Fruit fly (Drosophila melanogaster) whole organism, embryonic: ENCODE data around the gene MRG15.

Experiments used
- Atf6 ChIP-seq: fragments of 200-800 bp; sonication (Bioruptor generic); IDR thresholded peaks from 2 replicates; pipeline ENCODE4 v1.3.6; 2022; ENCODE audit warnings: missing biosample characterization, missing genetic modification characterization
- C15 ChIP-seq: fragments of 200-800 bp; sonication (Bioruptor generic); IDR thresholded peaks from 3 replicates; pipeline ENCODE4 v1.3.6; 2022; ENCODE audit warnings: missing biosample characterization, missing genetic modification characterization
- CG10431 ChIP-seq: fragments of 200-800 bp; sonication (Bioruptor generic); optimal IDR thresholded peaks from 3 replicates; lab custom pipeline; 2018; ENCODE audit warnings: missing biosample characterization, mild to moderate bottlenecking, missing genetic modification characterization
- CG10654 ChIP-seq: fragments of 200-800 bp; sonication (Bioruptor generic); optimal IDR thresholded peaks from 2 replicates; lab custom pipeline; 2016; ENCODE audit warnings: missing biosample characterization, missing genetic modification characterization
- CG11695 ChIP-seq: fragments of 200-800 bp; sonication (Bioruptor generic); IDR thresholded peaks from 3 replicates; pipeline ENCODE4 v1.3.6; 2022; ENCODE audit warnings: missing biosample characterization, missing genetic modification characterization
- CG12071 ChIP-seq: fragments of 200-800 bp; sonication (Bioruptor generic); optimal IDR thresholded peaks from 3 replicates; lab custom pipeline; 2018; ENCODE audit warnings: missing biosample characterization, mild to moderate bottlenecking, missing genetic modification characterization
- CG13123 ChIP-seq: fragments of 200-800 bp; sonication (Bioruptor generic); optimal IDR thresholded peaks from 2 replicates; lab custom pipeline; 2016; ENCODE audit warnings: missing biosample characterization, missing genetic modification characterization
- CG13894 ChIP-seq: fragments of 200-800 bp; sonication (Bioruptor generic); optimal IDR thresholded peaks from 3 replicates; lab custom pipeline; 2018; ENCODE audit warnings: missing biosample characterization, mild to moderate bottlenecking, missing genetic modification characterization, moderate library complexity
- CG14050 ChIP-seq: fragments of 200-800 bp; sonication (Bioruptor generic); IDR thresholded peaks from 3 replicates; pipeline ENCODE4 v1.3.6; 2022; ENCODE audit warnings: missing biosample characterization, missing genetic modification characterization
- CG1529 ChIP-seq: fragments of 200-800 bp; sonication (Bioruptor generic); optimal IDR thresholded peaks from 3 replicates; lab custom pipeline; 2018; ENCODE audit warnings: missing biosample characterization, missing genetic modification characterization
- CG18476 ChIP-seq: fragments of 200-800 bp; sonication (Bioruptor generic); optimal IDR thresholded peaks from 2 replicates; lab custom pipeline; 2016; ENCODE audit warnings: missing biosample characterization, mild to moderate bottlenecking, missing genetic modification characterization
- CG2120 ChIP-seq: fragments of 200-800 bp; sonication (Bioruptor generic); optimal IDR thresholded peaks from 3 replicates; lab custom pipeline; 2016; ENCODE audit warnings: missing biosample characterization, missing genetic modification characterization
- CG32767 ChIP-seq: fragments of 200-800 bp; sonication (Bioruptor generic); IDR thresholded peaks from 2 replicates; pipeline ENCODE4 v1.3.6; 2022; ENCODE audit warnings: missing biosample characterization, missing genetic modification characterization
- CG34224 ChIP-seq: fragments of 200-800 bp; sonication (Bioruptor generic); IDR thresholded peaks from 3 replicates; pipeline ENCODE4 v1.3.6; 2022; ENCODE audit warnings: missing biosample characterization, missing genetic modification characterization; ENCODE audit not compliant: partially characterized antibody
- CG34376 ChIP-seq: fragments of 200-800 bp; sonication (Bioruptor generic); optimal IDR thresholded peaks from 2 replicates; lab custom pipeline; 2018; ENCODE audit warnings: missing biosample characterization, mild to moderate bottlenecking, missing genetic modification characterization
- CG3726 ChIP-seq: fragments of 200-800 bp; sonication (Bioruptor generic); IDR thresholded peaks from 3 replicates; pipeline ENCODE4, ENCODE4 v1.3.6; 2022; ENCODE audit warnings: missing biosample characterization, missing genetic modification characterization
- CG42726 ChIP-seq: fragments of 200-800 bp; sonication (Bioruptor generic); IDR thresholded peaks from 2 replicates; pipeline ENCODE4 v1.3.6; 2022; ENCODE audit warnings: missing biosample characterization, missing genetic modification characterization; ENCODE audit not compliant: partially characterized antibody
- CG4328 ChIP-seq: fragments of 200-800 bp; sonication (Bioruptor generic); optimal IDR thresholded peaks from 3 replicates; lab custom pipeline; 2017; ENCODE audit warnings: missing biosample characterization, missing genetic modification reagents, missing genetic modification characterization
- CG4854 ChIP-seq: fragments of 200-800 bp; sonication (Bioruptor generic); optimal IDR thresholded peaks from 2 replicates; lab custom pipeline; 2016; ENCODE audit warnings: missing biosample characterization, missing genetic modification characterization, inconsistent platforms
- CG7839 ChIP-seq: fragments of 200-800 bp; sonication (Bioruptor generic); optimal IDR thresholded peaks from 3 replicates; lab custom pipeline; 2018; ENCODE audit warnings: missing biosample characterization, mild to moderate bottlenecking, missing genetic modification characterization, moderate library complexity
- CG8089 ChIP-seq: fragments of 200-800 bp; sonication (Bioruptor generic); optimal IDR thresholded peaks from 3 replicates; lab custom pipeline; 2016; ENCODE audit warnings: missing biosample characterization, missing genetic modification characterization
- CG8924 ChIP-seq: fragments of 200-800 bp; optimal IDR thresholded peaks from 3 replicates; lab custom pipeline; 2019; ENCODE audit warnings: missing biosample characterization, mild to moderate bottlenecking, missing genetic modification characterization, moderate library complexity
- CG9437 ChIP-seq: fragments of 200-800 bp; sonication (Bioruptor generic); optimal IDR thresholded peaks from 2 replicates; lab custom pipeline; 2018; ENCODE audit warnings: missing biosample characterization, mild to moderate bottlenecking, missing genetic modification characterization
- CG9727 ChIP-seq: fragments of 200-800 bp; sonication (Bioruptor generic); optimal IDR thresholded peaks from 3 replicates; lab custom pipeline; 2017; ENCODE audit warnings: missing biosample characterization, mild to moderate bottlenecking, missing genetic modification characterization
- Dek ChIP-seq: fragments of 200-800 bp; sonication (Bioruptor generic); optimal IDR thresholded peaks from 3 replicates; lab custom pipeline; 2019; ENCODE audit warnings: missing biosample characterization, mild to moderate bottlenecking, missing genetic modification characterization, moderate library complexity
- Doc2 ChIP-seq: fragments of 200-800 bp; sonication (Bioruptor generic); IDR thresholded peaks from 2 replicates; pipeline ENCODE4 v1.3.6; 2022; ENCODE audit warnings: missing biosample characterization, missing genetic modification characterization
- Ets97D ChIP-seq: fragments of 200-800 bp; sonication (Bioruptor generic); optimal IDR thresholded peaks from 3 replicates; lab custom pipeline; 2016; ENCODE audit warnings: missing biosample characterization, missing genetic modification characterization
- Gug ChIP-seq: fragments of 200-800 bp; sonication (Bioruptor generic); IDR thresholded peaks from 4 replicates; pipeline ENCODE4 v1.3.6; 2022; ENCODE audit warnings: missing biosample characterization, missing genetic modification characterization
- H2.0 ChIP-seq: fragments of 200-800 bp; sonication (Bioruptor generic); IDR thresholded peaks from 2 replicates; pipeline ENCODE4 v1.3.6; 2022; ENCODE audit warnings: missing biosample characterization, missing genetic modification characterization
- Hr51 ChIP-seq, 2 experiments: fragments of 200-800 bp; sonication (Bioruptor generic); optimal IDR thresholded peaks; 2 replicates in 1 of 2; 3 replicates in 1 of 2; lab custom pipeline; 2016 to 2018; ENCODE audit warnings: missing biosample characterization in 2 of 2, missing genetic modification characterization in 2 of 2, mild to moderate bottlenecking in 1 of 2, moderate library complexity in 1 of 2
- Jarid2 ChIP-seq: fragments of 200-800 bp; sonication (Bioruptor generic); optimal IDR thresholded peaks from 3 replicates; lab custom pipeline; 2017; ENCODE audit warnings: mild to moderate bottlenecking, missing biosample characterization, missing genetic modification reagents, missing genetic modification characterization
- Neu2 ChIP-seq: fragments of 200-800 bp; sonication (Bioruptor generic); optimal IDR thresholded peaks from 3 replicates; lab custom pipeline; 2016; ENCODE audit warnings: missing biosample characterization, missing genetic modification characterization, borderline replicate concordance
- Nf-YA ChIP-seq: fragments of 200-800 bp; sonication (Bioruptor generic); IDR thresholded peaks from 2 replicates; pipeline ENCODE4 v1.3.6; 2022; ENCODE audit warnings: missing biosample characterization, missing genetic modification characterization
- Oli ChIP-seq: fragments of 200-800 bp; sonication (Bioruptor generic); optimal IDR thresholded peaks from 2 replicates; lab custom pipeline; 2018; ENCODE audit warnings: missing biosample characterization, mild to moderate bottlenecking, missing genetic modification characterization, moderate library complexity
- Ravus ChIP-seq: fragments of 200-800 bp; sonication (Bioruptor generic); IDR thresholded peaks from 2 replicates; pipeline ENCODE4 v1.3.6; 2022; ENCODE audit warnings: missing biosample characterization, missing genetic modification characterization
- aop ChIP-seq: fragments of 200-800 bp; sonication (Bioruptor generic); IDR thresholded peaks from 2 replicates; pipeline ENCODE4 v1.3.6; 2022; ENCODE audit warnings: missing biosample characterization, missing genetic modification characterization
- chif ChIP-seq, 2 experiments: fragments of 200-800 bp; sonication (Bioruptor generic); optimal IDR thresholded peaks; 3 replicates each; lab custom pipeline; 2016; ENCODE audit warnings: missing biosample characterization in 2 of 2, missing genetic modification characterization in 2 of 2
- dpn ChIP-seq, 2 experiments: fragments of 200-800 bp; sonication (Bioruptor generic); optimal IDR thresholded peaks; 3 replicates each; lab custom pipeline; 2016; ENCODE audit warnings: missing biosample characterization in 2 of 2, missing genetic modification characterization in 2 of 2
- ewg ChIP-seq: fragments of 200-800 bp; sonication (Bioruptor generic); optimal IDR thresholded peaks from 3 replicates; lab custom pipeline; 2017; ENCODE audit warnings: mild to moderate bottlenecking, missing biosample characterization, missing genetic modification reagents, missing genetic modification characterization
- gt ChIP-seq: fragments of 200-800 bp; sonication (Bioruptor generic); IDR thresholded peaks from 2 replicates; pipeline ENCODE4 v1.3.6; 2022; ENCODE audit warnings: missing biosample characterization, missing genetic modification characterization
- ind ChIP-seq: fragments of 200-800 bp; sonication (Bioruptor generic); optimal IDR thresholded peaks from 3 replicates; lab custom pipeline; 2016; ENCODE audit warnings: missing biosample characterization, missing genetic modification characterization
- lilli ChIP-seq: fragments of 200-800 bp; sonication (Bioruptor generic); optimal IDR thresholded peaks from 3 replicates; lab custom pipeline; 2016; ENCODE audit warnings: missing biosample characterization, missing genetic modification characterization
- onecut ChIP-seq: fragments of 200-800 bp; sonication (Bioruptor generic); IDR thresholded peaks from 2 replicates; pipeline ENCODE4 v1.3.6; 2022; ENCODE audit warnings: missing biosample characterization, missing genetic modification characterization
- ro ChIP-seq: fragments of 200-800 bp; sonication (Bioruptor generic); IDR thresholded peaks from 2 replicates; pipeline ENCODE4 v1.3.6; 2022; ENCODE audit warnings: missing biosample characterization, missing genetic modification characterization
- sens ChIP-seq: fragments of 200-800 bp; sonication (Bioruptor generic); peaks from one replicate; lab custom pipeline; 2016; ENCODE audit warnings: missing biosample characterization, missing genetic modification characterization
- ssp ChIP-seq: fragments of 200-800 bp; sonication (Bioruptor generic); IDR thresholded peaks from 2 replicates; pipeline ENCODE4 v1.3.6; 2022; ENCODE audit warnings: missing biosample characterization, missing genetic modification characterization
- tgo ChIP-seq: fragments of 200-800 bp; sonication (Bioruptor generic); IDR thresholded peaks from 3 replicates; pipeline ENCODE4 v1.3.6; 2022; ENCODE audit warnings: missing biosample characterization, missing genetic modification characterization
- trh ChIP-seq: fragments of 200-800 bp; sonication (Bioruptor generic); optimal IDR thresholded peaks from 2 replicates; lab custom pipeline; 2016; ENCODE audit warnings: missing biosample characterization, missing genetic modification characterization
- ttk ChIP-seq: fragments of 200-800 bp; sonication (Bioruptor generic); IDR thresholded peaks from 2 replicates; pipeline ENCODE4 v2.1.2; 2022; ENCODE audit warnings: missing biosample characterization, missing genetic modification characterization

MRG15 gene

DNA sequence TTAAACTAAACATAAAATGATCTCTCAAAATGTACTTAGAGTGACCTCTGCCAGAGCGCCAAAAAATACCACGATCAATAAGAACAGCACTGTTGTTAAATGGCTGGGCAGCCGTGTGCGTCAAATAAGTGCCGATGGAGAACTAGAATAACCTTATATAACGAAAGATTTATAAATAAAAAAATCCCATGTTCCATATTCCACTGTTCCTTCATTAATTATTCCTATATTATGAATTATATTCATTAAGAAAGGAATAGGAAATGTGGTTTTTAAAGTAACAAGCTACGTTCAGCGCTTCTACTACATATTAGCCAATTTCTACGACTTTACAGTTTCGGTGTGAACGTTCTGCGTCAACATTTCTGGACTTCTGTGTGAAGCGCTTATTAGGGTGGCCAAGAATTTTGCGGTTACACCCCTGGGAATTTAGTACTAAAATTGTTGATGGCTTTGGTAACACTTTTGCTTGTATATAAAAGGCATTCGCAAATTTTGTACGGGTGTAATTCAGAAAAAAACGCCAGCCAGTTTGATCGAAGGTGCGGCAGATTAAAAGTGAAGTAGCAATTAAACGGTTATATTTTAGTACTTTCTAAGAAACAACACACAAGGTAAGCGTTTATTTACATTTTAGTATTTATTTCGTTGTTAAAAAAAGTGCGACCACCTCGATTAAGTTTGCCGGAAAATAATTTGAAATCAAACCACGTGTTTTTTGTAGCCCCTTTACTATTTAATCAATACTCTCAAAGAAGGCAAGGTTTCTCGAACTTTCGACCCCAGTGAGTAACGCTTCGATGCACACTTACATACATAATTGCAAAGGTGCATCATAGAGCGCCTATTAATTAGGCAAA lies 35.5 kb downstream of the MRG15 start, which contains the start of the genes tefu and Hsc70-4 (continued):
- TF ChIP-seq trh (GFP tag; lab: Kevin White, UChicago) (peak; percentile 14), CG32767 (GFP tag; lab: Robert Waterston, UW) (peak; percentile 60; the same call in 1 of the 2 replicates), CG34376 (peak; percentile 5), CG3726 (GFP tag; lab: Robert Waterston, UW) (peak; percentile 75; the same call in 2 of the 3 replicates), CG42726 (GFP tag; lab: Robert Waterston, UW) (peak; percentile 68), CG10431 (no peak), CG9437 (GFP tag; lab: Kevin White, UChicago) (peak; percentile 51), Nf-YA (peak; percentile 52; the same call in 1 of the 2 replicates), CG1529 (GFP tag; lab: Kevin White, UChicago) (no peak), Oli (tag; lab: Kevin White, UChicago) (peak; percentile 69), CG34224 (GFP tag; lab: Robert Waterston, UW) (no peak), ssp (peak; percentile 99), CG4328 (GFP tag; lab: Kevin White, UChicago) (no peak), Ravus (GFP tag; lab: Robert Waterston, UW) (peak; percentile 43), dpn (GFP tag; optimal IDR thresholded peaks at IDR 0.05; lab: Kevin White, UChicago) (peak; percentile 79 to 83), ro (GFP tag; lab: Robert Waterston, UW) (peak; percentile 66; the same call in 1 of the 2 replicates), gt (GFP tag; lab: Robert Waterston, UW) (no peak), tgo (peak; percentile 80), CG8089 (GFP tag; lab: Kevin White, UChicago) (peak; percentile 53), Gug (peak; percentile 92), CG2120 (GFP tag; lab: Kevin White, UChicago) (peak; percentile 84), CG9727 (GFP tag; lab: Kevin White, UChicago) (peak; percentile 74), sens (GFP tag; lab: Kevin White, UChicago) (peak; percentile 86), CG13123 (GFP tag; lab: Kevin White, UChicago) (peak; percentile 63), CG8924 (tag; lab: Kevin White, UChicago) (peak; percentile 46), CG13894 (tag; lab: Kevin White, UChicago) (peak; percentile 76), ind (GFP tag; lab: Kevin White, UChicago) (peak; percentile 86), ewg (GFP tag; lab: Kevin White, UChicago) (peak; percentile 60), aop (no peak), Atf6 (GFP tag; lab: Robert Waterston, UW) (peak; percentile 73), Dek (tag; lab: Kevin White, UChicago) (peak; percentile 75), Hr51 (GFP tag; optimal IDR thresholded peaks at IDR 0.05; lab: Kevin White, UChicago) (peak in 1 of 2 experiments; percentile 70), Neu2 (GFP tag; lab: Kevin White, UChicago) (no peak), CG10654 (peak; percentile 81), chif (GFP tag; optimal IDR thresholded peaks at IDR 0.05; lab: Kevin White, UChicago) (peak in 1 of 2 experiments; percentile 83), H2.0 (GFP tag; lab: Robert Waterston, UW) (peak; percentile 70), CG12071 (peak; percentile 25), Ets97D (peak; percentile 72), CG18476 (GFP tag; lab: Kevin White, UChicago) (peak; percentile 33), onecut (GFP tag; lab: Robert Waterston, UW) (peak; percentile 85), Doc2 (GFP tag; lab: Robert Waterston, UW) (no peak), lilli (peak; percentile 69), CG14050 (GFP tag; lab: Robert Waterston, UW) (peak; percentile 53; the same call in 2 of the 3 replicates), Jarid2 (GFP tag; lab: Kevin White, UChicago) (no peak), C15 (GFP tag; lab: Robert Waterston, UW) (peak; percentile 55; the same call in 1 of the 3 replicates), CG11695 (GFP tag; lab: Robert Waterston, UW) (no peak), ttk (GFP tag; lab: Robert Waterston, UW) (peak; percentile 87), CG4854 (peak; percentile 53), CG7839 (tag; lab: Kevin White, UChicago) (peak; percentile 76)
